Fruit fly (Drosophila melanogaster): ENCODE data around the gene CG7142.

CG7142 gene

DNA sequence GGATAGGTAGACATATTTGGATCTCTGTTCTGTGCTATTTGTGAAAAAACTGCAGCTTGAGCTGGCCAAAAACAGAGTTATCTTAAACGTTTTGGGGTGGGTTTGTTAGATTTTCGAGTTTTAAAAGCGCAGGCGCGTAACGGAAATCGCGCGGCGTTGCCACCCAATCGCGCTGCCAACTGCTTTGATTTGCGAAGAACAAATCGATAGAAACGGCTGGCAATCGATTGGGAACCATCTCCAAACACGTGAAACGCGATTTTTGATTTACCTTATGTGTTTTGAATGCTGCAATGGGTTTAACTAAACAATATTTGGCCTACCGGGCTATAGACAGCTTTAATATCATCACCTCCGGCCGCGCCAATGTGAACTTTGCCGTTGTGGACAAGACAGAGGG, 4.1 kb upstream of the CG7142 start, which contains the start of the genes CG14312 and CG8064 (continued):
- TF ChIP-seq shn (GFP tag; optimal IDR thresholded peaks at IDR 0.05) (no peak), Side (GFP tag; optimal IDR thresholded peaks at IDR 0.05) (no peak), CG16779 (GFP tag; IDR thresholded peaks at IDR 0.05) (no peak), Tbp (GFP tag; optimal IDR thresholded peaks at IDR 0.05) (no peak), CG16813 (GFP tag; IDR thresholded peaks at IDR 0.05; ENCODE audit: partially characterized antibody) (peak; percentile 68), CG8089 (GFP tag; optimal IDR thresholded peaks at IDR 0.05) (no peak), HLHmδ (GFP tag; optimal IDR thresholded peaks at IDR 0.05) (no peak), CG8388 (GFP tag; optimal IDR thresholded peaks at IDR 0.05) (no peak), run (tag; optimal IDR thresholded peaks at IDR 0.05) (no peak), Doc3 (GFP tag; IDR thresholded peaks at IDR 0.05; ENCODE audit: partially characterized antibody) (peak; percentile 21; the same call in 1 of the 3 replicates), bsh (GFP tag; optimal IDR thresholded peaks at IDR 0.05) (no peak), CG6254 (GFP tag; optimal IDR thresholded peaks at IDR 0.05) (no peak), CG9817 (tag; optimal IDR thresholded peaks at IDR 0.05) (no peak), fru (optimal IDR thresholded peaks at IDR 0.05) (no peak), CG15011 (GFP tag; optimal IDR thresholded peaks at IDR 0.05) (no peak), CG8290 (GFP tag; optimal IDR thresholded peaks at IDR 0.05) (no peak), CG8290 (tag; optimal IDR thresholded peaks at IDR 0.05) (no peak), CG11560 (tag; IDR thresholded peaks at IDR 0.05) (no peak), Sry-δ (GFP tag; optimal IDR thresholded peaks at IDR 0.05) (peak; percentile 94), CG17568 (GFP tag; optimal IDR thresholded peaks at IDR 0.05) (no peak), Dad (GFP tag; optimal IDR thresholded peaks at IDR 0.05) (no peak), CoRest (tag; optimal IDR thresholded peaks at IDR 0.05) (no peak), Hsf (GFP tag; optimal IDR thresholded peaks at IDR 0.05) (no peak), Mad (GFP tag; optimal IDR thresholded peaks at IDR 0.05) (no peak), CG11093 (GFP tag; IDR thresholded peaks at IDR 0.05) (no peak), CTCF (GFP tag; optimal IDR thresholded peaks at IDR 0.05) (no peak), CG11247 (GFP tag; IDR thresholded peaks at IDR 0.05) (no peak), corto (GFP tag; optimal IDR thresholded peaks at IDR 0.05) (no peak), Hr39 (optimal IDR thresholded peaks at IDR 0.05) (no peak), Nf-YB (GFP tag; optimal IDR thresholded peaks at IDR 0.05) (peak; percentile 2), Elba2 (GFP tag; optimal IDR thresholded peaks at IDR 0.05) (no peak), CG8924 (tag; optimal IDR thresholded peaks at IDR 0.05) (no peak), bbx (GFP tag; IDR thresholded peaks at IDR 0.05; ENCODE audit: partially characterized antibody) (peak; percentile 65), crp (GFP tag; optimal IDR thresholded peaks at IDR 0.05) (peak in 1 of 2 experiments; percentile 32), lola (GFP tag; optimal IDR thresholded peaks at IDR 0.05) (no peak), CG2712 (tag; optimal IDR thresholded peaks at IDR 0.05) (no peak), Hey (tag; optimal IDR thresholded peaks at IDR 0.05) (no peak), pros (GFP tag; optimal IDR thresholded peaks at IDR 0.05) (no peak), sc (optimal IDR thresholded peaks at IDR 0.05) (no peak), sc (GFP tag; optimal IDR thresholded peaks at IDR 0.05) (no peak), ash1 (GFP tag; optimal IDR thresholded peaks at IDR 0.05) (no peak), H2.0 (GFP tag; IDR thresholded peaks at IDR 0.05) (no peak), Hr51 (GFP tag; optimal IDR thresholded peaks at IDR 0.05) (peak in 1 of 2 experiments; percentile 75), CG6689 (GFP tag; IDR thresholded peaks at IDR 0.05) (no peak), scrt (GFP tag; optimal IDR thresholded peaks at IDR 0.05) (no peak), Lim3 (GFP tag; IDR thresholded peaks at IDR 0.05) (no peak), CG18476 (GFP tag; optimal IDR thresholded peaks at IDR 0.05) (no peak), Dip3 (GFP tag; optimal IDR thresholded peaks at IDR 0.05) (no peak), CG4360 (GFP tag; IDR thresholded peaks at IDR 0.05) (no peak), CG8281 (tag; optimal IDR thresholded peaks at IDR 0.05) (no peak), usp (GFP tag; optimal IDR thresholded peaks at IDR 0.05) (no peak), CG15696 (tag; optimal IDR thresholded peaks at IDR 0.05) (no peak), dmrt99B (tag; optimal IDR thresholded peaks at IDR 0.05) (no peak)
